Fruit fly (Drosophila melanogaster) whole organism, embryonic: Measurements from ENCODE around the gene GNBP3.
A peak's percentile ranks its signal among the peaks of the same experiment; 100 is the strongest.

Experiments
- Atf6 ChIP-seq: fragments of 200-800 bp; sonication (Bioruptor generic); IDR thresholded peaks from 2 replicates; pipeline ENCODE4 v1.3.6; 2022; ENCODE audit warnings: missing biosample characterization, missing genetic modification characterization
- CG12104 ChIP-seq: fragments of 200-800 bp; sonication (Bioruptor generic); optimal IDR thresholded peaks from 3 replicates; lab custom pipeline; 2016; ENCODE audit warnings: missing biosample characterization, missing genetic modification characterization
- CG12391 ChIP-seq: fragments of 200-800 bp; sonication (Bioruptor generic); optimal IDR thresholded peaks from 3 replicates; lab custom pipeline; 2018; ENCODE audit warnings: missing biosample characterization, mild to moderate bottlenecking, missing genetic modification characterization, moderate library complexity
- CG13775 ChIP-seq: fragments of 200-800 bp; sonication (Bioruptor generic); optimal IDR thresholded peaks from 3 replicates; lab custom pipeline; 2017; ENCODE audit warnings: missing biosample characterization, mild to moderate bottlenecking, missing genetic modification characterization
- CG14050 ChIP-seq: fragments of 200-800 bp; sonication (Bioruptor generic); IDR thresholded peaks from 3 replicates; pipeline ENCODE4 v1.3.6; 2022; ENCODE audit warnings: missing biosample characterization, missing genetic modification characterization
- CG14441 ChIP-seq: fragments of 200-800 bp; sonication (Bioruptor generic); IDR thresholded peaks from 2 replicates; pipeline ENCODE4 v1.3.6; 2022; ENCODE audit warnings: missing biosample characterization, missing genetic modification characterization
- CG14710 ChIP-seq: fragments of 200-800 bp; sonication (Bioruptor generic); optimal IDR thresholded peaks from 3 replicates; lab custom pipeline; 2019; ENCODE audit warnings: missing biosample characterization, mild to moderate bottlenecking, missing genetic modification characterization, moderate library complexity
- CG15011 ChIP-seq: fragments of 200-800 bp; sonication (Bioruptor generic); optimal IDR thresholded peaks from 3 replicates; lab custom pipeline; 2018; ENCODE audit warnings: missing biosample characterization, mild to moderate bottlenecking, missing genetic modification characterization
- CG15479 ChIP-seq: fragments of 200-800 bp; sonication (Bioruptor generic); optimal IDR thresholded peaks from 3 replicates; lab custom pipeline; 2019; ENCODE audit warnings: missing biosample characterization, mild to moderate bottlenecking, missing genetic modification characterization, moderate library complexity
- CG17328 ChIP-seq: fragments of 200-800 bp; sonication (Bioruptor generic); IDR thresholded peaks from 2 replicates; pipeline ENCODE4 v1.3.6; 2022; ENCODE audit warnings: missing biosample characterization, missing genetic modification characterization
- CG17385 ChIP-seq: fragments of 200-800 bp; sonication (Bioruptor generic); optimal IDR thresholded peaks from 3 replicates; lab custom pipeline; 2018; ENCODE audit warnings: missing biosample characterization, mild to moderate bottlenecking, missing genetic modification characterization
- CG18619 ChIP-seq: fragments of 200-800 bp; sonication (Bioruptor generic); optimal IDR thresholded peaks from 3 replicates; lab custom pipeline; 2017; ENCODE audit warnings: missing biosample characterization, mild to moderate bottlenecking, missing genetic modification characterization
- CG2116 ChIP-seq: fragments of 200-800 bp; sonication (Bioruptor generic); optimal IDR thresholded peaks from 3 replicates; lab custom pipeline; 2018; ENCODE audit warnings: missing biosample characterization, mild to moderate bottlenecking, missing genetic modification characterization
- CG2199 ChIP-seq: fragments of 200-800 bp; sonication (Bioruptor generic); IDR thresholded peaks from 3 replicates; pipeline ENCODE4 v1.3.6; 2022; ENCODE audit warnings: missing biosample characterization, missing genetic modification characterization
- CG2202 ChIP-seq: fragments of 200-800 bp; sonication (Bioruptor generic); optimal IDR thresholded peaks from 2 replicates; lab custom pipeline; 2018; ENCODE audit warnings: missing biosample characterization, mild to moderate bottlenecking, missing genetic modification characterization
- CG2712 ChIP-seq: fragments of 200-800 bp; optimal IDR thresholded peaks from 3 replicates; lab custom pipeline; 2019; ENCODE audit warnings: missing biosample characterization, mild to moderate bottlenecking, missing genetic modification characterization, moderate library complexity
- CG42726 ChIP-seq: fragments of 200-800 bp; sonication (Bioruptor generic); IDR thresholded peaks from 2 replicates; pipeline ENCODE4 v1.3.6; 2022; ENCODE audit warnings: missing biosample characterization, missing genetic modification characterization; ENCODE audit not compliant: partially characterized antibody
- CG4282 ChIP-seq: fragments of 200-800 bp; sonication (Bioruptor generic); optimal IDR thresholded peaks from 2 replicates; lab custom pipeline; 2016; ENCODE audit warnings: missing biosample characterization, missing genetic modification characterization
- CG7745 ChIP-seq: fragments of 200-800 bp; sonication (Bioruptor generic); optimal IDR thresholded peaks from 2 replicates; lab custom pipeline; 2018; ENCODE audit warnings: missing biosample characterization, mild to moderate bottlenecking, missing genetic modification characterization, moderate library complexity
- CG8944 ChIP-seq: fragments of 200-800 bp; sonication (Bioruptor generic); optimal IDR thresholded peaks from 3 replicates; lab custom pipeline; 2016; ENCODE audit warnings: missing biosample characterization, missing genetic modification characterization
- CG9609 ChIP-seq: fragments of 200-800 bp; sonication (Bioruptor generic); optimal IDR thresholded peaks from 3 replicates; lab custom pipeline; 2016; ENCODE audit warnings: missing biosample characterization, missing genetic modification characterization
- CG9727 ChIP-seq: fragments of 200-800 bp; sonication (Bioruptor generic); optimal IDR thresholded peaks from 3 replicates; lab custom pipeline; 2017; ENCODE audit warnings: missing biosample characterization, mild to moderate bottlenecking, missing genetic modification characterization
- CrebB ChIP-seq: fragments of 200-800 bp; sonication (Bioruptor generic); optimal IDR thresholded peaks from 3 replicates; lab custom pipeline; 2018; ENCODE audit warnings: missing biosample characterization, mild to moderate bottlenecking, missing genetic modification characterization
- Dad ChIP-seq: fragments of 200-800 bp; sonication (Bioruptor generic); optimal IDR thresholded peaks from 3 replicates; lab custom pipeline; 2016; ENCODE audit warnings: missing biosample characterization, missing genetic modification characterization
- E2f2 ChIP-seq: fragments of 200-800 bp; sonication (Bioruptor generic); IDR thresholded peaks from 2 replicates; pipeline ENCODE4 v1.3.6; 2022; ENCODE audit warnings: missing biosample characterization, missing genetic modification characterization
- Ets65A ChIP-seq: fragments of 200-800 bp; sonication (Bioruptor generic); peaks from one replicate; lab custom pipeline; 2016; ENCODE audit warnings: missing biosample characterization, missing genetic modification characterization
- Ets97D ChIP-seq: fragments of 200-800 bp; sonication (Bioruptor generic); optimal IDR thresholded peaks from 3 replicates; lab custom pipeline; 2016; ENCODE audit warnings: missing biosample characterization, missing genetic modification characterization
- Hr3 ChIP-seq: fragments of 200-800 bp; sonication (Bioruptor generic); optimal IDR thresholded peaks from 3 replicates; lab custom pipeline; 2016; ENCODE audit warnings: missing biosample characterization, missing genetic modification characterization
- Mes4 ChIP-seq: fragments of 200-800 bp; sonication (Bioruptor generic); optimal IDR thresholded peaks from 2 replicates; lab custom pipeline; 2016; ENCODE audit warnings: missing biosample characterization, missing genetic modification characterization
- Mrtf ChIP-seq: fragments of 200-800 bp; sonication (Bioruptor generic); IDR thresholded peaks from 3 replicates; pipeline ENCODE4 v1.3.6; 2022; ENCODE audit warnings: missing biosample characterization, missing genetic modification characterization
- Neu2 ChIP-seq: fragments of 200-800 bp; sonication (Bioruptor generic); optimal IDR thresholded peaks from 3 replicates; lab custom pipeline; 2016; ENCODE audit warnings: missing biosample characterization, missing genetic modification characterization, borderline replicate concordance
- Ptx1 ChIP-seq: fragments of 200-800 bp; sonication (Bioruptor generic); IDR thresholded peaks from 2 replicates; pipeline ENCODE4 v1.3.6; 2022; ENCODE audit warnings: missing biosample characterization, missing genetic modification characterization
- Ssrp ChIP-seq: fragments of 200-800 bp; sonication (Bioruptor generic); optimal IDR thresholded peaks from 2 replicates; lab custom pipeline; 2018; ENCODE audit warnings: missing biosample characterization, mild to moderate bottlenecking, missing genetic modification characterization, moderate library complexity
- amos ChIP-seq: fragments of 200-800 bp; sonication (Bioruptor generic); IDR thresholded peaks from 2 replicates; pipeline ENCODE4 v1.3.6; 2022; ENCODE audit warnings: missing biosample characterization, missing genetic modification characterization; ENCODE audit not compliant: partially characterized antibody
- ash1 ChIP-seq: fragments of 200-800 bp; sonication (Bioruptor generic); optimal IDR thresholded peaks from 2 replicates; lab custom pipeline; 2018; ENCODE audit warnings: missing biosample characterization, mild to moderate bottlenecking, missing genetic modification characterization
- bab2 ChIP-seq: fragments of 200-800 bp; sonication (Bioruptor generic); optimal IDR thresholded peaks from 2 replicates; lab custom pipeline; 2016; ENCODE audit warnings: missing biosample characterization, missing genetic modification characterization
- cato ChIP-seq: fragments of 200-800 bp; sonication (Bioruptor generic); optimal IDR thresholded peaks from 2 replicates; lab custom pipeline; 2016; ENCODE audit warnings: missing biosample characterization, missing genetic modification characterization, borderline replicate concordance
- gce ChIP-seq: fragments of 200-800 bp; sonication (Bioruptor generic); IDR thresholded peaks from 3 replicates; pipeline ENCODE4 v1.3.6; 2022; ENCODE audit warnings: missing biosample characterization, missing genetic modification characterization
- maf-S ChIP-seq: fragments of 200-800 bp; sonication (Bioruptor generic); optimal IDR thresholded peaks from 2 replicates; lab custom pipeline; 2016; ENCODE audit warnings: missing biosample characterization, missing genetic modification characterization
- onecut ChIP-seq: fragments of 200-800 bp; sonication (Bioruptor generic); IDR thresholded peaks from 2 replicates; pipeline ENCODE4 v1.3.6; 2022; ENCODE audit warnings: missing biosample characterization, missing genetic modification characterization
- pita ChIP-seq: fragments of 200-800 bp; sonication (Bioruptor generic); optimal IDR thresholded peaks from 2 replicates; lab custom pipeline; 2017; ENCODE audit warnings: missing biosample characterization, mild to moderate bottlenecking, missing genetic modification characterization
- prd ChIP-seq, 3 experiments: fragments of >200 bp in 2 of 3; fragments of 200-800 bp in 1 of 3; sonication (Bioruptor generic) in 1 of 3; optimal IDR thresholded peaks in 2 of 3; IDR thresholded peaks in 1 of 3; 2 replicates in 2 of 3; 3 replicates in 1 of 3; pipeline versions ENCODE4 v1.3.6 to Lab custom; 2017 to 2022; ENCODE audit warnings: missing biosample characterization in 1 of 3, missing genetic modification characterization in 1 of 3
- sd ChIP-seq: fragments of 200-800 bp; sonication (Bioruptor generic); optimal IDR thresholded peaks from 3 replicates; lab custom pipeline; 2018; ENCODE audit warnings: missing biosample characterization, mild to moderate bottlenecking, missing genetic modification characterization, moderate library complexity
- sisA ChIP-seq: fragments of 200-800 bp; sonication (Bioruptor generic); IDR thresholded peaks from 2 replicates; pipeline ENCODE4 v1.3.6; 2022; ENCODE audit warnings: missing biosample characterization, missing genetic modification characterization
- stc ChIP-seq: fragments of 200-800 bp; sonication (Bioruptor generic); IDR thresholded peaks from 2 replicates; pipeline ENCODE4 v1.3.6; 2022; ENCODE audit warnings: missing biosample characterization, missing genetic modification characterization
- tgo ChIP-seq: fragments of 200-800 bp; sonication (Bioruptor generic); IDR thresholded peaks from 3 replicates; pipeline ENCODE4 v1.3.6; 2022; ENCODE audit warnings: missing biosample characterization, missing genetic modification characterization
- tll ChIP-seq, 2 experiments: fragments of 200-800 bp in 1 of 2; fragments of >200 bp in 1 of 2; sonication (Bioruptor generic) in 1 of 2; optimal IDR thresholded peaks; 2 replicates each; lab custom pipeline; 2017 to 2019; ENCODE audit warnings: missing biosample characterization in 2 of 2, missing genetic modification characterization in 2 of 2, mild to moderate bottlenecking in 1 of 2, moderate library complexity in 1 of 2
- trem ChIP-seq: fragments of 200-800 bp; optimal IDR thresholded peaks from 3 replicates; lab custom pipeline; 2019; ENCODE audit warnings: missing biosample characterization, mild to moderate bottlenecking, missing genetic modification characterization, moderate library complexity
- ttk ChIP-seq: fragments of 200-800 bp; sonication (Bioruptor generic); IDR thresholded peaks from 2 replicates; pipeline ENCODE4 v2.1.2; 2022; ENCODE audit warnings: missing biosample characterization, missing genetic modification characterization
- zen ChIP-seq: fragments of 200-800 bp; sonication (Bioruptor generic); optimal IDR thresholded peaks from 3 replicates; lab custom pipeline; 2018; ENCODE audit warnings: missing biosample characterization, mild to moderate bottlenecking, missing genetic modification characterization, moderate library complexity

The GNBP3 gene

dm6 chr3L:8997686-8998239, 42.9 kb downstream of the GNBP3 start, which contains the start of the genes smg and CG5087 (continued):
- TF ChIP-seq CG18619 = no peak
- TF ChIP-seq CG9609 = peak; percentile 13
- peak; percentile 35 for TF ChIP-seq CG12104 (GFP tag; lab: Kevin White, UChicago)
- TF ChIP-seq Mrtf = no peak
- TF ChIP-seq maf-S (GFP tag; lab: Kevin White, UChicago) = peak; percentile 62
- TF ChIP-seq CG14441 (GFP tag; lab: Robert Waterston, UW) = 0 out of 2 replicates have a peak, but pooled peaks have one; percentile 25
- 0 out of 2 replicates have a peak, but pooled peaks have one; percentile 23 for TF ChIP-seq sisA (GFP tag; lab: Robert Waterston, UW)
- peak; percentile 94 for TF ChIP-seq Ets97D (GFP tag; lab: Kevin White, UChicago)
- TF ChIP-seq bab2 (GFP tag; lab: Kevin White, UChicago) = peak; percentile 14
- peak; percentile 24 for TF ChIP-seq CrebB (tag; lab: Kevin White, UChicago)
- peak; percentile 52 for TF ChIP-seq Hr3 (GFP tag; lab: Kevin White, UChicago)
- no peak for TF ChIP-seq prd (optimal IDR thresholded peaks at IDR 0.05; lab: Kevin White, UChicago)
- peak; percentile 43; the same call in 2 of the 3 replicates for TF ChIP-seq prd (GFP tag; IDR thresholded peaks at IDR 0.05; lab: Robert Waterston, UW)
- no peak for TF ChIP-seq CG17328
- TF ChIP-seq CG14050 (GFP tag; lab: Robert Waterston, UW) = no peak
- TF ChIP-seq CG12391 (tag; lab: Kevin White, UChicago) = peak; percentile 56
- no peak; the same call in 1 of the 2 replicates for TF ChIP-seq ttk
- peak; percentile 45 for TF ChIP-seq CG8944
- TF ChIP-seq CG7745 = peak; percentile 79
- no peak for TF ChIP-seq CG15479 (GFP tag; lab: Kevin White, UChicago)
- peak; percentile 97 for TF ChIP-seq CG2116 (GFP tag; lab: Kevin White, UChicago)
- peak; percentile 24 for TF ChIP-seq ash1 (GFP tag; lab: Kevin White, UChicago)
- TF ChIP-seq E2f2 = peak; percentile 46
- peak; percentile 74 for TF ChIP-seq amos (GFP tag; lab: Robert Waterston, UW)
- TF ChIP-seq CG2712 (tag; lab: Kevin White, UChicago) = peak; percentile 64
- peak; percentile 40 for TF ChIP-seq CG9727 (GFP tag; lab: Kevin White, UChicago)
- TF ChIP-seq CG15011 (GFP tag; lab: Kevin White, UChicago) = no peak
- TF ChIP-seq CG2202 (tag; lab: Kevin White, UChicago) = no peak
- peak; percentile 83 for TF ChIP-seq CG14710 (tag; lab: Kevin White, UChicago)
- no peak for TF ChIP-seq Neu2 (GFP tag; lab: Kevin White, UChicago)

- no peak for TF ChIP-seq CG13775
- TF ChIP-seq CG4282 (GFP tag; lab: Kevin White, UChicago) = no peak
- peak; percentile 61 for TF ChIP-seq Ets65A (GFP tag; lab: Kevin White, UChicago)
- no peak for TF ChIP-seq gce (GFP tag; lab: Robert Waterston, UW)
- TF ChIP-seq Dad (GFP tag; lab: Kevin White, UChicago) = no peak
- no peak for TF ChIP-seq cato (GFP tag; lab: Kevin White, UChicago)
- no peak for TF ChIP-seq Ptx1 (GFP tag; lab: Robert Waterston, UW)
- TF ChIP-seq CG7745 = no peak
- TF ChIP-seq CG42726 (GFP tag; lab: Robert Waterston, UW) = no peak
- no peak for TF ChIP-seq Mes4 (GFP tag; lab: Kevin White, UChicago)
- no peak for TF ChIP-seq sd (tag; lab: Kevin White, UChicago)
- TF ChIP-seq onecut = no peak
- no peak for TF ChIP-seq tgo (GFP tag; lab: Robert Waterston, UW)
- peak; percentile 98 for TF ChIP-seq zen (tag; lab: Kevin White, UChicago)
- no peak for TF ChIP-seq Ssrp (tag; lab: Kevin White, UChicago)
- no peak for TF ChIP-seq Atf6 (GFP tag; lab: Robert Waterston, UW)
- TF ChIP-seq trem (tag; lab: Kevin White, UChicago) = no peak
- no peak for TF ChIP-seq pita (GFP tag; lab: Kevin White, UChicago)
- peak; percentile 78 for TF ChIP-seq CG15479 (GFP tag; lab: Kevin White, UChicago)
- no peak for TF ChIP-seq CG2199
- TF ChIP-seq stc = no peak
- TF ChIP-seq Hr3 (GFP tag; lab: Kevin White, UChicago) = no peak
- TF ChIP-seq CG17385 = no peak
- TF ChIP-seq tll (GFP tag; optimal IDR thresholded peaks at IDR 0.05; lab: Kevin White, UChicago) = peak in 1 of 2 experiments; percentile 86
These were observed 47.7 kb downstream of the GNBP3 start for dm6 chr3L:9002527-9002926.
